Worm (Caenorhabditis elegans) whole organism, L3 larva: Measurements from ENCODE around the gene nhr-225.

Experiments used
- ama-1 ChIP-seq: fragments of 150-350 bp; optimal IDR thresholded peaks from 2 replicates; lab custom pipeline; 2018
- ceh-82 ChIP-seq: fragments of 150-350 bp; optimal IDR thresholded peaks from 2 replicates; lab custom pipeline; 2014; ENCODE audit warnings: missing biosample characterization, missing genetic modification characterization
- nfya-1 ChIP-seq: sonication (generic microtip); optimal IDR thresholded peaks from 2 replicates; lab custom pipeline; 2017; ENCODE audit warnings: missing genetic modification characterization, mild to moderate bottlenecking, missing compliant biosample characterization, antibody characterized with exemption, moderate library complexity; ENCODE audit not compliant: insufficient read depth
- nhr-12 ChIP-seq: fragments of 150-350 bp; optimal IDR thresholded peaks from 2 replicates; lab custom pipeline; 2014; ENCODE audit warnings: missing biosample characterization, missing genetic modification characterization
- nhr-237 ChIP-seq: fragments of 150-350 bp; optimal IDR thresholded peaks from 2 replicates; lab custom pipeline; 2014; ENCODE audit warnings: missing biosample characterization, missing genetic modification characterization

- TF ChIP-seq ceh-82 (tag; lab: Kevin White, UChicago) (no peak), nhr-12 (tag; lab: Kevin White, UChicago) (no peak), nhr-237 (tag; lab: Kevin White, UChicago) (no peak), nfya-1 (tag; lab: Kevin White, UChicago) (no peak), ama-1 (lab: Kevin White, UChicago) (no peak)
These were observed 25.8 kb downstream of the nhr-225 start, which contains the start of gene nhr-183 for ce11 chrV:2264455-2264854.
